Fruit fly (Drosophila melanogaster) whole organism, embryonic: Measurements from ENCODE around the gene nerfin-2.

Experiments used
- Blimp-1 ChIP-seq: fragments of 200-800 bp; sonication (Bioruptor generic); optimal IDR thresholded peaks from 3 replicates; lab custom pipeline; 2018; ENCODE audit warnings: missing biosample characterization, missing genetic modification characterization, mild to moderate bottlenecking, moderate library complexity, missing genetic modification reagents
- BtbVII ChIP-seq: fragments of 200-800 bp; sonication (Bioruptor generic); optimal IDR thresholded peaks from 3 replicates; lab custom pipeline; 2017; ENCODE audit warnings: missing biosample characterization, mild to moderate bottlenecking, missing genetic modification characterization
- CG10209 ChIP-seq: fragments of 200-800 bp; sonication (Bioruptor generic); optimal IDR thresholded peaks from 3 replicates; lab custom pipeline; 2017; ENCODE audit warnings: missing biosample characterization, mild to moderate bottlenecking, missing genetic modification characterization, missing genetic modification reagents
- CG11247 ChIP-seq: fragments of 200-800 bp; sonication (Bioruptor generic); IDR thresholded peaks from 2 replicates; pipeline ENCODE4 v1.3.6; 2022; ENCODE audit warnings: missing biosample characterization, missing genetic modification characterization
- CG11723 ChIP-seq: fragments of 200-800 bp; sonication (Bioruptor generic); optimal IDR thresholded peaks from 2 replicates; lab custom pipeline; 2017; ENCODE audit warnings: missing biosample characterization, mild to moderate bottlenecking, missing genetic modification characterization
- CG13123 ChIP-seq: fragments of 200-800 bp; sonication (Bioruptor generic); optimal IDR thresholded peaks from 2 replicates; lab custom pipeline; 2016; ENCODE audit warnings: missing biosample characterization, missing genetic modification characterization
- CG18011 ChIP-seq: fragments of 200-800 bp; sonication (Bioruptor generic); optimal IDR thresholded peaks from 2 replicates; lab custom pipeline; 2017; ENCODE audit warnings: missing biosample characterization, missing genetic modification characterization, mild to moderate bottlenecking, moderate library complexity, missing genotype
- CG18476 ChIP-seq: fragments of 200-800 bp; sonication (Bioruptor generic); optimal IDR thresholded peaks from 2 replicates; lab custom pipeline; 2016; ENCODE audit warnings: missing biosample characterization, mild to moderate bottlenecking, missing genetic modification characterization
- CG2202 ChIP-seq: fragments of 200-800 bp; sonication (Bioruptor generic); optimal IDR thresholded peaks from 2 replicates; lab custom pipeline; 2018; ENCODE audit warnings: missing biosample characterization, mild to moderate bottlenecking, missing genetic modification characterization
- CG32767 ChIP-seq: fragments of 200-800 bp; sonication (Bioruptor generic); IDR thresholded peaks from 2 replicates; pipeline ENCODE4 v1.3.6; 2022; ENCODE audit warnings: missing biosample characterization, missing genetic modification characterization
- CG34422 ChIP-seq: fragments of 200-800 bp; sonication (Bioruptor generic); IDR thresholded peaks from 3 replicates; pipeline ENCODE4 v1.3.6; 2022; ENCODE audit warnings: missing biosample characterization, missing genetic modification characterization
- CG3838 ChIP-seq: fragments of 200-800 bp; sonication (Bioruptor generic); optimal IDR thresholded peaks from 3 replicates; lab custom pipeline; 2016; ENCODE audit warnings: missing biosample characterization, missing genetic modification characterization
- CG5245 ChIP-seq: fragments of 200-800 bp; sonication (Bioruptor generic); optimal IDR thresholded peaks from 3 replicates; lab custom pipeline; 2016; ENCODE audit warnings: missing biosample characterization, missing genetic modification characterization
- CG7963 ChIP-seq: fragments of 200-800 bp; sonication (Bioruptor generic); IDR thresholded peaks from 3 replicates; pipeline ENCODE4 v1.3.6; 2022; ENCODE audit warnings: missing biosample characterization, missing genetic modification characterization; ENCODE audit not compliant: partially characterized antibody
- Dfd ChIP-seq, 2 experiments: fragments of >200 bp; optimal IDR thresholded peaks; 2 replicates each; lab custom pipeline; 2017; ENCODE audit warnings: missing biosample characterization in 2 of 2, missing genetic modification characterization in 2 of 2
- Fer1 ChIP-seq: fragments of 200-800 bp; sonication (Bioruptor generic); optimal IDR thresholded peaks from 2 replicates; lab custom pipeline; 2017; ENCODE audit warnings: missing biosample characterization, mild to moderate bottlenecking, missing genetic modification characterization
- Fer2 ChIP-seq: fragments of 200-800 bp; sonication (Bioruptor generic); optimal IDR thresholded peaks from 2 replicates; lab custom pipeline; 2018; ENCODE audit warnings: missing biosample characterization, mild to moderate bottlenecking, missing genetic modification characterization, moderate library complexity
- HLH54F ChIP-seq: fragments of 200-800 bp; sonication (Bioruptor generic); optimal IDR thresholded peaks from 3 replicates; lab custom pipeline; 2016; ENCODE audit warnings: missing biosample characterization, missing genetic modification characterization
- HLHmδ ChIP-seq: fragments of 200-800 bp; sonication (Bioruptor generic); optimal IDR thresholded peaks from 2 replicates; lab custom pipeline; 2018; ENCODE audit warnings: missing biosample characterization, mild to moderate bottlenecking, missing genetic modification characterization, moderate library complexity
- Hr78 ChIP-seq, 2 experiments: fragments of 200-800 bp in 1 of 2; fragments of >200 bp in 1 of 2; sonication (Bioruptor generic) in 1 of 2; optimal IDR thresholded peaks; 2 replicates each; lab custom pipeline; 2017 to 2019; ENCODE audit warnings: missing biosample characterization in 2 of 2, missing genetic modification characterization in 2 of 2, mild to moderate bottlenecking in 1 of 2, moderate library complexity in 1 of 2
- MESR4 ChIP-seq: fragments of 200-800 bp; sonication (Bioruptor generic); optimal IDR thresholded peaks from 2 replicates; lab custom pipeline; 2018; ENCODE audit warnings: missing biosample characterization, mild to moderate bottlenecking, missing genetic modification characterization, moderate library complexity
- Nf-YB ChIP-seq: fragments of 200-800 bp; sonication (Bioruptor generic); optimal IDR thresholded peaks from 3 replicates; lab custom pipeline; 2019; ENCODE audit warnings: missing biosample characterization, mild to moderate bottlenecking, missing genetic modification characterization, moderate library complexity
- Nf-YC ChIP-seq: fragments of 200-800 bp; optimal IDR thresholded peaks from 3 replicates; lab custom pipeline; 2019; ENCODE audit warnings: missing biosample characterization, mild to moderate bottlenecking, missing genetic modification characterization, moderate library complexity
- Scr ChIP-seq: fragments of 200-800 bp; sonication (Bioruptor generic); IDR thresholded peaks from 2 replicates; pipeline ENCODE4 v1.3.6; 2022; ENCODE audit warnings: missing biosample characterization, missing genetic modification characterization; ENCODE audit not compliant: partially characterized antibody
- Tbp ChIP-seq: fragments of >200 bp; optimal IDR thresholded peaks from 2 replicates; lab custom pipeline; 2018; ENCODE audit warnings: missing biosample characterization, missing genetic modification characterization
- ara ChIP-seq: fragments of 200-800 bp; sonication (Bioruptor generic); IDR thresholded peaks from 2 replicates; pipeline ENCODE4 v1.3.6; 2022; ENCODE audit warnings: missing biosample characterization, missing genetic modification characterization
- bcd ChIP-seq: fragments of 200-800 bp; sonication (Bioruptor generic); optimal IDR thresholded peaks from 2 replicates; lab custom pipeline; 2017; ENCODE audit warnings: missing biosample characterization, mild to moderate bottlenecking, missing genetic modification characterization
- en ChIP-seq: fragments of 200-800 bp; sonication (Bioruptor generic); optimal IDR thresholded peaks from 2 replicates; lab custom pipeline; 2016; ENCODE audit warnings: missing biosample characterization, missing genetic modification characterization
- eve ChIP-seq, 2 experiments: fragments of >200 bp; optimal IDR thresholded peaks; 2 replicates each; lab custom pipeline; 2017; ENCODE audit warnings: missing biosample characterization in 2 of 2, missing genetic modification characterization in 2 of 2
- ewg ChIP-seq: fragments of 200-800 bp; sonication (Bioruptor generic); optimal IDR thresholded peaks from 3 replicates; lab custom pipeline; 2017; ENCODE audit warnings: mild to moderate bottlenecking, missing biosample characterization, missing genetic modification reagents, missing genetic modification characterization
- fu2 ChIP-seq: fragments of 200-800 bp; sonication (Bioruptor generic); optimal IDR thresholded peaks from 2 replicates; lab custom pipeline; 2016; ENCODE audit warnings: missing biosample characterization, missing genetic modification characterization
- gem ChIP-seq: fragments of 200-800 bp; sonication (Bioruptor generic); optimal IDR thresholded peaks from 2 replicates; lab custom pipeline; 2019; ENCODE audit warnings: missing biosample characterization, mild to moderate bottlenecking, missing genetic modification characterization, moderate library complexity
- gfzf ChIP-seq: fragments of 200-800 bp; sonication (Bioruptor generic); optimal IDR thresholded peaks from 2 replicates; lab custom pipeline; 2016; ENCODE audit warnings: missing biosample characterization, mild to moderate bottlenecking, missing genetic modification characterization, moderate library complexity
- lbe ChIP-seq: fragments of 200-800 bp; sonication (Bioruptor generic); optimal IDR thresholded peaks from 2 replicates; lab custom pipeline; 2016; ENCODE audit warnings: missing biosample characterization, mild to moderate bottlenecking, missing genetic modification characterization
- pros ChIP-seq: fragments of 200-800 bp; sonication (Bioruptor generic); optimal IDR thresholded peaks from 3 replicates; lab custom pipeline; 2019; ENCODE audit warnings: missing biosample characterization, mild to moderate bottlenecking, missing genetic modification characterization, moderate library complexity
- scrt ChIP-seq: fragments of 200-800 bp; sonication (Bioruptor generic); optimal IDR thresholded peaks from 2 replicates; lab custom pipeline; 2018; ENCODE audit warnings: missing biosample characterization, mild to moderate bottlenecking, missing genetic modification characterization, moderate library complexity
- sens ChIP-seq: fragments of 200-800 bp; sonication (Bioruptor generic); peaks from one replicate; lab custom pipeline; 2016; ENCODE audit warnings: missing biosample characterization, missing genetic modification characterization
- shn ChIP-seq: fragments of 200-800 bp; sonication (Bioruptor generic); optimal IDR thresholded peaks from 3 replicates; lab custom pipeline; 2016; ENCODE audit warnings: missing biosample characterization, missing genetic modification characterization
- sisA ChIP-seq: fragments of 200-800 bp; sonication (Bioruptor generic); IDR thresholded peaks from 2 replicates; pipeline ENCODE4 v1.3.6; 2022; ENCODE audit warnings: missing biosample characterization, missing genetic modification characterization
- ssp ChIP-seq: fragments of 200-800 bp; sonication (Bioruptor generic); IDR thresholded peaks from 2 replicates; pipeline ENCODE4 v1.3.6; 2022; ENCODE audit warnings: missing biosample characterization, missing genetic modification characterization
- trem ChIP-seq: fragments of 200-800 bp; optimal IDR thresholded peaks from 3 replicates; lab custom pipeline; 2019; ENCODE audit warnings: missing biosample characterization, mild to moderate bottlenecking, missing genetic modification characterization, moderate library complexity
- usp ChIP-seq: fragments of >200 bp; optimal IDR thresholded peaks from 2 replicates; lab custom pipeline; 2017; ENCODE audit warnings: missing biosample characterization, missing genetic modification characterization
- zf30C ChIP-seq: fragments of 200-800 bp; sonication (Bioruptor generic); optimal IDR thresholded peaks from 3 replicates; lab custom pipeline; 2018; ENCODE audit warnings: missing biosample characterization, mild to moderate bottlenecking, missing genetic modification characterization

nerfin-2 gene

DNA sequence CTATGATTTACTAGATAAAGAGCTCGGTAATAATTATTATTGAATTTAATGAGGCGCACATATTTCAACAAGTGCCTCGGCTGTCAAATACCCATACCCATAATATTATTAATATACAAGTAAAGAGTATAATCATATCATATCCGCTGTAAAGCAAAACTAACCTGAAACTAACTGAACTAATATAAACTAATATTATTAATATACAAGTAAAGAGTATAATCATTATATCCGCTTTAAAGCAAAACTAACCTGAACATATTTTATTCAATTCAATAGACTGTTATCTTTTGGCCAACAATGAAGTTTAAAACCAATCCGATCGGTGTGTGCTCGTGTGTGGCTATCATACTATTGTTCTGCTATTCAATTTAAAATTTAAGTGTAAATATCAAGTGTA is 4.4 kb upstream of the nerfin-2 start, which contains the start of gene CG33783:
Gene CG33783, plus strand, starts transcription at position 301 of the 400 bp plus-strand sequence.
- no peak for TF ChIP-seq HLHmδ
- no peak for TF ChIP-seq Fer1
- TF ChIP-seq CG11723 (GFP tag; lab: Kevin White, UChicago) = no peak
- no peak for TF ChIP-seq scrt (GFP tag; lab: Kevin White, UChicago)
- no peak for TF ChIP-seq CG7963 (GFP tag; lab: Robert Waterston, UW)
- no peak for TF ChIP-seq ewg
- TF ChIP-seq BtbVII (GFP tag; lab: Kevin White, UChicago) = no peak
- TF ChIP-seq CG5245 (GFP tag; lab: Kevin White, UChicago) = no peak
- TF ChIP-seq Blimp-1 (GFP tag; lab: Kevin White, UChicago) = no peak
- TF ChIP-seq CG2202 = no peak
- TF ChIP-seq CG32767 (GFP tag; lab: Robert Waterston, UW) = no peak
- no peak for TF ChIP-seq lbe (GFP tag; lab: Kevin White, UChicago)
- TF ChIP-seq shn (GFP tag; lab: Kevin White, UChicago) = no peak

DNA sequence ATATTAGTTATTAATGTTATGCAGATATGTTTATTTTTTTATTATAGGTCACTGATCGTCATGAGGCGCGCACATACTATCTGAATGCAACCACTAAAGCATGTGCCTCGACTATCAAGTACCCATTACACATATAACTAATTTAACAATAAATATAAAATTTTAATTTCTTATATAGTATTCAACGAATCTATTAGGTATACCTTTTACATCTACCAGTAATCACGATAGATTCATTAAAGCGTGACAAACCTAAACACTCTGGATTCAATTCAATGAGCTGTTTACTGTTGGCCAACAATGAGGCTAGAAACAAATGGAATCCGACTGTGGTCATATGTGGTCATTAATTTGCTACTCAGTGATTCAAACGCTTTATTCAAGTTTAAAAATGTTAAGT is 3.3 kb upstream of the nerfin-2 start, which contains the start of gene CG33784:
Gene CG33784, plus strand, starts transcription at position 301 of the 400 bp plus-strand sequence.
- TF ChIP-seq MESR4 (no peak), Hr78 (GFP tag; optimal IDR thresholded peaks at IDR 0.05; lab: Kevin White, UChicago) (no peak), HLH54F (GFP tag; lab: Kevin White, UChicago) (no peak), zf30C (GFP tag; lab: Kevin White, UChicago) (no peak), CG18011 (GFP tag; lab: Kevin White, UChicago) (no peak), Fer2 (tag; lab: Kevin White, UChicago) (no peak), eve (GFP tag; optimal IDR thresholded peaks at IDR 0.05; lab: Kevin White, UChicago) (no peak), sisA (no peak), Dfd (GFP tag; optimal IDR thresholded peaks at IDR 0.05; lab: Kevin White, UChicago) (no peak), Scr (GFP tag; lab: Robert Waterston, UW) (no peak), Tbp (no peak), CG34422 (GFP tag; lab: Robert Waterston, UW) (no peak), trem (no peak), usp (no peak), ssp (GFP tag; lab: Robert Waterston, UW) (no peak), gfzf (GFP tag; lab: Kevin White, UChicago) (no peak), CG10209 (GFP tag; lab: Kevin White, UChicago) (no peak)

DNA sequence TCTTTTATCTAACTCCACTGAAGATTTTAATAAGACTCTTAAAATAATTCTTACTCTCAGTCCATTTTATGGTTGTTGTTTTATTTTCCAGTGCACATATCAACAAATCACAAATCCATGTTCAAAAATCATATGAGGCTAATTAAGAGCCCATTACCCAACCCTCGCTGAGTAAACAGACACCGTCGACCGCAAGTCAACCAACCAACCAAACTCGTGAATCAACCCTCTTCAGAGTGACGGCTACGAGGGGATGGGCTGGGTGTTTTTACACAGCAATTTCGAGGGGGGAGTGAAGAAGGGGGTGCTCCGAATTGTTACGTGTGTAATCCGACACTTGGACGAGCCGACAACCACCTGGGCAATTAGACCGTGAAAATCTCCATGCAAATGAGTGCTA is 2.1 kb upstream of the nerfin-2 start:
- TF ChIP-seq Nf-YC (tag; lab: Kevin White, UChicago) = peak; percentile 61
- no peak for TF ChIP-seq en (GFP tag; lab: Kevin White, UChicago)
- TF ChIP-seq pros (GFP tag; lab: Kevin White, UChicago) = peak; percentile 28
- no peak for TF ChIP-seq CG3838
- no peak for TF ChIP-seq fu2 (GFP tag; lab: Kevin White, UChicago)
- TF ChIP-seq CG18476 = peak; percentile 90
- peak; percentile 23 for TF ChIP-seq gem
- TF ChIP-seq CG11247 (GFP tag; lab: Robert Waterston, UW) = no peak
- TF ChIP-seq CG13123 = no peak
- TF ChIP-seq bcd (GFP tag; lab: Kevin White, UChicago) = no peak
- TF ChIP-seq Nf-YB (GFP tag; lab: Kevin White, UChicago) = peak; percentile 42
- no peak for TF ChIP-seq ara (GFP tag; lab: Robert Waterston, UW)
- peak; percentile 56 for TF ChIP-seq sens (GFP tag; lab: Kevin White, UChicago)
